Worm (Caenorhabditis elegans) whole organism, L3 larva: ENCODE results near the gene F01F1.2.

Experiments
- ama-1 ChIP-seq: fragments of 150-350 bp; optimal IDR thresholded peaks from 2 replicates; lab custom pipeline; 2018
- ceh-82 ChIP-seq: fragments of 150-350 bp; optimal IDR thresholded peaks from 2 replicates; lab custom pipeline; 2014; ENCODE audit warnings: missing biosample characterization, missing genetic modification characterization
- elt-3 ChIP-seq, 3 experiments: fragments of 150-350 bp in 1 of 3; sonication (generic microtip) in 2 of 3; optimal IDR thresholded peaks; 2 replicates in 2 of 3; 4 replicates in 1 of 3; lab custom pipeline; 2014 to 2017; ENCODE audit warnings: missing biosample characterization in 3 of 3, missing genetic modification characterization in 3 of 3
- jun-1 ChIP-seq: fragments of 150-350 bp; optimal IDR thresholded peaks from 2 replicates; lab custom pipeline; 2014; ENCODE audit warnings: missing biosample characterization, missing genetic modification reagents, missing genetic modification characterization
- nhr-28 ChIP-seq: fragments of 150-350 bp; optimal IDR thresholded peaks from 2 replicates; lab custom pipeline; 2014; ENCODE audit warnings: missing biosample characterization, missing genetic modification characterization
- nhr-77 ChIP-seq: fragments of 150-350 bp; optimal IDR thresholded peaks from 2 replicates; lab custom pipeline; 2014; ENCODE audit warnings: missing biosample characterization, missing genetic modification characterization
- ztf-4 ChIP-seq: fragments of 150-350 bp; optimal IDR thresholded peaks from 2 replicates; lab custom pipeline; 2014; ENCODE audit warnings: missing biosample characterization, missing genetic modification characterization

DNA sequence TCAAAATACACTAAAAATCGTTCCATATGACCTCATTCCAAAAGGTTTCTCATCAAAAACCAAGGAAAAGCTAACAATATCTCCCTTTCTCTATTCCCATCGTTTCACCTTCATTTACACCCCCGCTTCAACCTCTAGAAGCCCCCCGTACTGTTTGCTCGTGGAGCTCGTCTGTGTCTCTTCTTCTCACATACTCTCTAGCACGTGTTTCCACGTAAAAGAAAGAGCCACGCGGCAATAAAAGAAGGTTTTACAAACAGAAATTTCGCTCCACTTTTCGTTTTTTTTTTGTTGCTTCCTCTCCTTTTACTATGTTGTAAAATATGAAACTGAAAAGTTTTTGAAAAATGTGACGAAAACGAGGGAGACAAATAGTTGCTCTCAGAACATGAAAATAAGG is 14.6 kb downstream of the F01F1.2 start:
- no peak for TF ChIP-seq nhr-28 (tag; lab: Kevin White, UChicago)
- no peak for TF ChIP-seq nhr-77
- no peak for TF ChIP-seq ama-1 (lab: Kevin White, UChicago)
- no peak for TF ChIP-seq elt-3 (tag; optimal IDR thresholded peaks at IDR 0.05; lab: Kevin White, UChicago)
- TF ChIP-seq ztf-4 (tag; lab: Kevin White, UChicago) = no peak
- no peak for TF ChIP-seq ceh-82 (tag; lab: Kevin White, UChicago)
- TF ChIP-seq jun-1 = no peak
